Worm (Caenorhabditis elegans) whole organism, late embryonic: ENCODE results near the gene Y19D2B.1.

ENCODE experiments used
- ama-1 ChIP-seq: fragments of 150-350 bp; optimal IDR thresholded peaks from 2 replicates; lab custom pipeline; 2014
- elt-2 ChIP-seq: sonication (generic microtip); optimal IDR thresholded peaks from 2 replicates; lab custom pipeline; 2016; ENCODE audit warnings: missing genetic modification reagents, missing genetic modification characterization, missing compliant biosample characterization
- gmeb-2 ChIP-seq: sonication (generic microtip); optimal IDR thresholded peaks from 2 replicates; lab custom pipeline; 2016; ENCODE audit warnings: missing genetic modification characterization, inconsistent platforms, missing compliant biosample characterization
- unc-55 ChIP-seq: sonication (generic microtip); optimal IDR thresholded peaks from 2 replicates; lab custom pipeline; 2017; ENCODE audit warnings: missing biosample characterization, missing genetic modification reagents, missing genetic modification characterization

DNA sequence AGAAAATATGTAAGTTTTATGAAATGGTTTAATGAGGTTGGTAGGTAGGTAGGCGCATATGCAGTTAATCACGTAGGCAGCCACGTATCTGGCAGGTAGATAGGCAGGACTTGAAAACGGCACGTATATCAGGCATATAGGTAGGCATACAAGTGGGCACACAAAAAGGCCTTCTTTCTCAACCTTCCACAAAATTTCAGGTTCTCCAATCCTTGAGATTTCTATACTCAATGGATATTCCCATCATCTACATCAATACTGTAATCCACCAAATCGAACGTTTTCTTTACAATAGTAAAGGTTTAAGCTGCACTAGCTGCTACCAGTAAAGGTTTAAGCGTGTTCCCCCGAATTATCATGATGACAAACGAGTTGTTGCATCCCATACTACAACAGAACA, 9.5 kb upstream of the Y19D2B.1 start:
- TF ChIP-seq gmeb-2: no peak
- no peak for TF ChIP-seq ama-1
- no peak for TF ChIP-seq elt-2
- TF ChIP-seq unc-55 (GFP tag; lab: Kevin White, UChicago): no peak
